Fruit fly (Drosophila melanogaster): ENCODE data around the gene CG13733.
A peak's percentile ranks its signal among the peaks of the same experiment; 100 is the strongest.

Gene CG13733

dm6 chr3L:17447881-17448280 lies 30.8 kb downstream of the CG13733 start (continued):
- TF ChIP-seq Nf-YC (tag; optimal IDR thresholded peaks at IDR 0.05) (peak; percentile 6), CG34224 (GFP tag; IDR thresholded peaks at IDR 0.05; ENCODE audit: partially characterized antibody) (no peak), corto (GFP tag; optimal IDR thresholded peaks at IDR 0.05) (no peak), ci (GFP tag; IDR thresholded peaks at IDR 0.05) (no peak), Lpt (GFP tag; optimal IDR thresholded peaks at IDR 0.05) (no peak), row (GFP tag; IDR thresholded peaks at IDR 0.05) (peak; percentile 72), CG10979 (tag; optimal IDR thresholded peaks at IDR 0.05) (peak; percentile 7), CG10431 (GFP tag; optimal IDR thresholded peaks at IDR 0.05) (no peak), ash1 (GFP tag; optimal IDR thresholded peaks at IDR 0.05) (no peak), cwo (GFP tag; optimal IDR thresholded peaks at IDR 0.05) (peak; percentile 43), vnd (GFP tag; IDR thresholded peaks at IDR 0.05; ENCODE audit: partially characterized antibody) (no peak), her (GFP tag; optimal IDR thresholded peaks at IDR 0.05) (no peak), grau (tag; optimal IDR thresholded peaks at IDR 0.05) (peak; percentile 53), Hr51 (GFP tag; optimal IDR thresholded peaks at IDR 0.05) (peak in 1 of 2 experiments; percentile 25), CG1602 (GFP tag; optimal IDR thresholded peaks at IDR 0.05) (no peak), CG8924 (tag; optimal IDR thresholded peaks at IDR 0.05) (peak; percentile 36), CG18262 (tag; optimal IDR thresholded peaks at IDR 0.05) (peak; percentile 29), prd (optimal IDR thresholded peaks at IDR 0.05) (no peak), prd (GFP tag; IDR thresholded peaks at IDR 0.05) (0 out of 3 replicates have a peak, but pooled peaks have one; percentile 36), kni (GFP tag; optimal IDR thresholded peaks at IDR 0.05) (no peak), YL-1 (GFP tag; optimal IDR thresholded peaks at IDR 0.05) (no peak), CG12659 (GFP tag; optimal IDR thresholded peaks at IDR 0.05) (peak; percentile 30), dmrt99B (tag; optimal IDR thresholded peaks at IDR 0.05) (peak; percentile 49), Hr3 (GFP tag; optimal IDR thresholded peaks at IDR 0.05) (peak; percentile 14), HLH3B (GFP tag; IDR thresholded peaks at IDR 0.05) (0 out of 2 replicates have a peak, but pooled peaks have one; percentile 19), CG10209 (GFP tag; optimal IDR thresholded peaks at IDR 0.05) (no peak), CG17359 (tag; optimal IDR thresholded peaks at IDR 0.05) (peak; percentile 8), CG2202 (tag; optimal IDR thresholded peaks at IDR 0.05) (no peak), C15 (GFP tag; IDR thresholded peaks at IDR 0.05) (no peak), Chrac-16 (GFP tag; optimal IDR thresholded peaks at IDR 0.05) (no peak), salm (tag; optimal IDR thresholded peaks at IDR 0.05) (no peak), pros (GFP tag; optimal IDR thresholded peaks at IDR 0.05) (peak; percentile 34), Hmr (GFP tag; optimal IDR thresholded peaks at IDR 0.05) (peak; percentile 70), sc (optimal IDR thresholded peaks at IDR 0.05) (no peak), sc (GFP tag; optimal IDR thresholded peaks at IDR 0.05) (no peak), CG6254 (GFP tag; optimal IDR thresholded peaks at IDR 0.05) (no peak), Atf3 (GFP tag; optimal IDR thresholded peaks at IDR 0.05) (no peak), Dip3 (GFP tag; optimal IDR thresholded peaks at IDR 0.05) (no peak), seq (GFP tag; IDR thresholded peaks at IDR 0.05) (0 out of 2 replicates have a peak, but pooled peaks have one; percentile 13), croc (GFP tag; conservative IDR thresholded peaks at IDR 0.05) (no peak; the same call in 2 of the 3 replicates), CG34376 (GFP tag; optimal IDR thresholded peaks at IDR 0.05) (no peak), B-H1 (GFP tag; IDR thresholded peaks at IDR 0.05) (no peak), CG15601 (tag; optimal IDR thresholded peaks at IDR 0.05) (no peak), Hand (GFP tag; optimal IDR thresholded peaks at IDR 0.05) (peak; percentile 41), jing (GFP tag; optimal IDR thresholded peaks at IDR 0.05) (no peak), CG31441 (GFP tag; IDR thresholded peaks at IDR 0.05) (peak; percentile 31; the same call in 1 of the 2 replicates), CG13287 (GFP tag; IDR thresholded peaks at IDR 0.05; ENCODE audit: partially characterized antibody) (no peak), repo (GFP tag; optimal IDR thresholded peaks at IDR 0.05) (no peak), CG8478 (optimal IDR thresholded peaks at IDR 0.05) (no peak), CG2678 (tag; optimal IDR thresholded peaks at IDR 0.05) (peak; percentile 71), CG17385 (GFP tag; optimal IDR thresholded peaks at IDR 0.05) (peak; percentile 19)
